Worm (Caenorhabditis elegans): Measurements from ENCODE around the gene ceh-22.

Gene ceh-22

DNA sequence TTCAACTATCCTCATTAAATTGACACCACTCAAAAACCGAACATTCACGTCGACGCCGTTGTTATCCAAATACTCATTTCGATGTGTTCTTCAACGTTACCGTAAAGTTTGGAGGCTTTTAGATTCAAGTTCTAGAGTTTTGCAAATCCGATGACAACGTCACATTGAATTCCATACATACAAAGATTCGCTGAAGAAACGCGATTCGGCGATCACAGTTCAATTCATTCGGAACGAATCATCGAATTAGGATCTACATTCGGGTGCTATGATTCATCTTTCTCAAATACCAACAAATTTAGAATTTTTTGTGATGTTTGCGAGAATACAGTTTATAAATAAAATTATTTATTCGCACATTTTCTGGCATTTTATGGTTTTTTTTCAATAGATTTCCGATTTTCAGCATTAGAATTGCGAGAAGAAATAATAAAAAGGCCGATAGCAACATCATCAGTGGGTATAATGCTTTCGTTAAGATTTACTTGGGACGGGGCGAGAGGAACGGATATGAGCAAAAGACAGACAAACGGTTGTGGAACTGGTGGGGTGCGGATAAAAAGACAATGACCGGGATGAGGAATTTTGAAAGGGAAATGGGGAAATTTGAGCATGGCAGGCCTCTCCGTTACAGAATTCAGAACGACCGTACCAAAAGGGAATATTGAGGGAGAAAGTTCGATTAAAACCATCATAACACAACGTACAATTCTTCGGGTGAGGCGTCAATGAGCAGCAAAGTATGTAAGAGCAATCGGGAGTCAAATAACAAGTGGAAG lies 40.3 kb downstream of the ceh-22 start:
- TF ChIP-seq lin-1 (GFP tag; IDR thresholded peaks at IDR 0.05): no peak
- no peak for TF ChIP-seq ctbp-1 (GFP tag; IDR thresholded peaks at IDR 0.05)
- no peak for TF ChIP-seq nhr-6 (tag; optimal IDR thresholded peaks at IDR 0.05)
- no peak for TF ChIP-seq lir-3 (tag; optimal IDR thresholded peaks at IDR 0.05)
- TF ChIP-seq ZK546.5 (tag; optimal IDR thresholded peaks at IDR 0.05): no peak
- no peak for TF ChIP-seq lin-15B (tag; optimal IDR thresholded peaks at IDR 0.05)
- no peak for TF ChIP-seq lin-38 (GFP tag; IDR thresholded peaks at IDR 0.05)
- no peak for TF ChIP-seq F49E8.2 (tag; optimal IDR thresholded peaks at IDR 0.05; ENCODE audit: borderline replicate concordance)
- no peak for TF ChIP-seq hlh-30 (tag; optimal IDR thresholded peaks at IDR 0.05; ENCODE audit: insufficient read depth)
- no peak for TF ChIP-seq unc-39 (tag; optimal IDR thresholded peaks at IDR 0.05)
- no peak for TF ChIP-seq R02D3.7 (tag; optimal IDR thresholded peaks at IDR 0.05)
- no peak for TF ChIP-seq F10B5.3 (tag; optimal IDR thresholded peaks at IDR 0.05)
- TF ChIP-seq zfp-2 (tag; optimal IDR thresholded peaks at IDR 0.05): no peak
- peak in 1 of 2 experiments; percentile 12 for TF ChIP-seq hif-1 (tag; optimal IDR thresholded peaks at IDR 0.05)
- TF ChIP-seq php-3 (GFP tag; IDR thresholded peaks at IDR 0.05): no peak
- TF ChIP-seq madf-9 (GFP tag; conservative IDR thresholded peaks at IDR 0.05): no peak
- peak; percentile 47 for TF ChIP-seq mep-1 (tag; optimal IDR thresholded peaks at IDR 0.05)
- TF ChIP-seq nhr-42 (GFP tag; IDR thresholded peaks at IDR 0.05): no peak; the same call in 1 of the 2 replicates
- TF ChIP-seq ces-1 (GFP tag; optimal IDR thresholded peaks at IDR 0.05): no peak
- TF ChIP-seq ceh-44 (GFP tag; IDR thresholded peaks at IDR 0.05): no peak
- no peak for TF ChIP-seq lin-29 (GFP tag; IDR thresholded peaks at IDR 0.05)
- TF ChIP-seq fkh-10 (GFP tag; optimal IDR thresholded peaks at IDR 0.05): no peak
- 0 out of 2 replicates have a peak, but pooled peaks have one; percentile 47 for TF ChIP-seq zfp-3 (GFP tag; conservative IDR thresholded peaks at IDR 0.05)
- TF ChIP-seq ceh-28 (tag; optimal IDR thresholded peaks at IDR 0.05): no peak
- no peak for TF ChIP-seq dve-1 (tag; optimal IDR thresholded peaks at IDR 0.05; ENCODE audit: insufficient read depth)
- TF ChIP-seq ztf-7 (tag; optimal IDR thresholded peaks at IDR 0.05): no peak
- peak; percentile 21; the same call in 1 of the 2 replicates for TF ChIP-seq T26A8.4 (GFP tag; IDR thresholded peaks at IDR 0.05)
- peak; percentile 18 for TF ChIP-seq F37D6.2 (tag; optimal IDR thresholded peaks at IDR 0.05)
- no peak for TF ChIP-seq mdt-29 (GFP tag; IDR thresholded peaks at IDR 0.05)
- no peak for TF ChIP-seq nhr-102 (tag; optimal IDR thresholded peaks at IDR 0.05)
- TF ChIP-seq arid-1 (GFP tag; conservative IDR thresholded peaks at IDR 0.05): 0 out of 2 replicates have a peak, but pooled peaks have one; percentile 54
- no peak for TF ChIP-seq spr-3 (GFP tag; optimal IDR thresholded peaks at IDR 0.05)
- no peak for TF ChIP-seq ceh-82 (tag; optimal IDR thresholded peaks at IDR 0.05)
- peak; percentile 31 for TF ChIP-seq Y5F2A.4 (GFP tag; optimal IDR thresholded peaks at IDR 0.05)
- no peak for TF ChIP-seq gei-8 (GFP tag; optimal IDR thresholded peaks at IDR 0.05)
- no peak for TF ChIP-seq jun-1 (tag; optimal IDR thresholded peaks at IDR 0.05)
- TF ChIP-seq nhr-28 (tag; optimal IDR thresholded peaks at IDR 0.05): no peak
- TF ChIP-seq pha-4 (GFP tag; IDR thresholded peaks at IDR 0.05): no peak; the same call in 1 of the 2 replicates
- no peak for TF ChIP-seq pha-4 (tag; optimal IDR thresholded peaks at IDR 0.05)
- TF ChIP-seq lin-39 (tag; optimal IDR thresholded peaks at IDR 0.05): no peak
- no peak for TF ChIP-seq nhr-11 (tag; optimal IDR thresholded peaks at IDR 0.05)
- TF ChIP-seq tra-1 (GFP tag; IDR thresholded peaks at IDR 0.05): no peak
- TF ChIP-seq aly-2 (tag; optimal IDR thresholded peaks at IDR 0.05): no peak
- no peak for TF ChIP-seq Y75B8A.6 (GFP tag; IDR thresholded peaks at IDR 0.05)
- TF ChIP-seq Y105C5A.15 (GFP tag; IDR thresholded peaks at IDR 0.05): no peak
- TF ChIP-seq ZK337.2 (GFP tag; IDR thresholded peaks at IDR 0.05): no peak
- no peak for TF ChIP-seq F44E2.7 (GFP tag; IDR thresholded peaks at IDR 0.05)
- no peak for TF ChIP-seq mdl-1 (tag; optimal IDR thresholded peaks at IDR 0.05)
- TF ChIP-seq nhr-48 (tag; optimal IDR thresholded peaks at IDR 0.05): no peak
- no peak for TF ChIP-seq skn-1 (tag; optimal IDR thresholded peaks at IDR 0.05)
